Fruit fly (Drosophila melanogaster): ENCODE results near the gene CG4686.

CG4686 gene

DNA sequence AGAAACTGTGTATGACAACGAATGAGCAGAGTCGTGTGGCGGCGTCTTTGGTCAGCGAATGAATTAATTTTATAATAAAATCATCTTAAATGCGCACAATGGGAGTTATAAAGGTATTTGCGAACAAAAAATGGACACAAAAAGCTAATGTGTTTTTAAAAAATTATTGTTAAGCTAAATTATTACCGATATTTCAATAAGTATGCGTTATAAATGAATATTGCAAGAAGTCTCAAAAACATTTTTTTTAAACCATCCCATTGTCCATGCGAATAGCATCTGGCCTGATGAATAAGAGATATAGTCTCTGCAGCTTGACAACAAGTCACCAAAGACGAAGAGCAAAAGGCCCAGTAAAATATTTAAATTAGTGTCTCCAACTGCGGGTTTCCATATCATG, 33.3 kb upstream of the CG4686 start (continued):
- TF ChIP-seq CG18599 (GFP tag; optimal IDR thresholded peaks at IDR 0.05), result peak; percentile 64
- TF ChIP-seq ato (GFP tag; IDR thresholded peaks at IDR 0.05; ENCODE audit: partially characterized antibody), result no peak
- peak; percentile 17 for TF ChIP-seq CG12942 (GFP tag; optimal IDR thresholded peaks at IDR 0.05)
- peak; percentile 81; the same call in 2 of the 3 replicates for TF ChIP-seq dysf (GFP tag; IDR thresholded peaks at IDR 0.05)
- TF ChIP-seq zen (tag; optimal IDR thresholded peaks at IDR 0.05), result no peak
- no peak for TF ChIP-seq z (GFP tag; IDR thresholded peaks at IDR 0.05)
- TF ChIP-seq CG43689 (GFP tag; IDR thresholded peaks at IDR 0.05), result peak; percentile 35; the same call in 1 of the 2 replicates
- peak; percentile 34 for TF ChIP-seq NfI (GFP tag; optimal IDR thresholded peaks at IDR 0.05)
- TF ChIP-seq da (GFP tag; optimal IDR thresholded peaks at IDR 0.05), result no peak
- TF ChIP-seq CG18011 (GFP tag; optimal IDR thresholded peaks at IDR 0.05), result no peak
- TF ChIP-seq twi (tag; optimal IDR thresholded peaks at IDR 0.05), result no peak
- TF ChIP-seq CG4360 (GFP tag; IDR thresholded peaks at IDR 0.05), result no peak
- peak; percentile 44; the same call in 1 of the 2 replicates for TF ChIP-seq CG32767 (GFP tag; IDR thresholded peaks at IDR 0.05)
- TF ChIP-seq CG30431 (GFP tag; optimal IDR thresholded peaks at IDR 0.05), result no peak
- peak; percentile 42; the same call in 2 of the 3 replicates for TF ChIP-seq CG14050 (GFP tag; IDR thresholded peaks at IDR 0.05)
- peak; percentile 40 for TF ChIP-seq Myb (GFP tag; optimal IDR thresholded peaks at IDR 0.05)
- TF ChIP-seq pan (optimal IDR thresholded peaks at IDR 0.05), result no peak
- peak in 1 of 2 experiments; percentile 87 for TF ChIP-seq pan (GFP tag; optimal IDR thresholded peaks at IDR 0.05 in 1 of 2, IDR thresholded peaks at IDR 0.05 in 1 of 2)
- TF ChIP-seq CG3407 (GFP tag; optimal IDR thresholded peaks at IDR 0.05), result peak; percentile 49
- TF ChIP-seq CG11560 (tag; IDR thresholded peaks at IDR 0.05), result no peak
- TF ChIP-seq Sin3A (optimal IDR thresholded peaks at IDR 0.05), result no peak
- TF ChIP-seq maf-S (GFP tag; optimal IDR thresholded peaks at IDR 0.05), result peak; percentile 29
- TF ChIP-seq eyg (GFP tag; optimal IDR thresholded peaks at IDR 0.05), result peak; percentile 15
- no peak for TF ChIP-seq CG15479 (GFP tag; optimal IDR thresholded peaks at IDR 0.05)
- TF ChIP-seq CG3726 (GFP tag; IDR thresholded peaks at IDR 0.05), result no peak
- TF ChIP-seq CG6791 (GFP tag; IDR thresholded peaks at IDR 0.05; ENCODE audit: partially characterized antibody), result no peak
- TF ChIP-seq E2f1 (GFP tag; IDR thresholded peaks at IDR 0.05), result peak; percentile 44; the same call in 1 of the 2 replicates
- peak; percentile 44 for TF ChIP-seq CG6854 (GFP tag; optimal IDR thresholded peaks at IDR 0.05)
- no peak for TF ChIP-seq bigmax (GFP tag; optimal IDR thresholded peaks at IDR 0.05)
- no peak for TF ChIP-seq CG7745 (tag; optimal IDR thresholded peaks at IDR 0.05)
- TF ChIP-seq CG13894 (tag; optimal IDR thresholded peaks at IDR 0.05), result no peak
- no peak for TF ChIP-seq lbe (GFP tag; optimal IDR thresholded peaks at IDR 0.05)
- TF ChIP-seq Camta (GFP tag; optimal IDR thresholded peaks at IDR 0.05), result peak; percentile 25
- 0 out of 2 replicates have a peak, but pooled peaks have one; percentile 20 for TF ChIP-seq CG11085 (GFP tag; IDR thresholded peaks at IDR 0.05)
- TF ChIP-seq Nf-YB (GFP tag; optimal IDR thresholded peaks at IDR 0.05), result peak; percentile 32
- TF ChIP-seq kah (GFP tag; optimal IDR thresholded peaks at IDR 0.05), result peak; percentile 10
- no peak for TF ChIP-seq CG14965 (GFP tag; optimal IDR thresholded peaks at IDR 0.05; ENCODE audit: borderline replicate concordance)
- TF ChIP-seq trem (tag; optimal IDR thresholded peaks at IDR 0.05), result peak; percentile 4
- TF ChIP-seq klu (GFP tag; IDR thresholded peaks at IDR 0.05), result peak; percentile 49; the same call in 1 of the 2 replicates
- no peak for TF ChIP-seq Bdp1 (GFP tag; optimal IDR thresholded peaks at IDR 0.05)
- TF ChIP-seq en (GFP tag; optimal IDR thresholded peaks at IDR 0.05), result peak; percentile 51
- TF ChIP-seq zen2 (GFP tag; IDR thresholded peaks at IDR 0.05; ENCODE audit: partially characterized antibody), result no peak
- 0 out of 2 replicates have a peak, but pooled peaks have one; percentile 42 for TF ChIP-seq ssp (GFP tag; IDR thresholded peaks at IDR 0.05)
- TF ChIP-seq gsb-n (tag; optimal IDR thresholded peaks at IDR 0.05), result peak; percentile 45
- peak; percentile 35 for TF ChIP-seq CG18764 (GFP tag; optimal IDR thresholded peaks at IDR 0.05)
- no peak for TF ChIP-seq Max (GFP tag; optimal IDR thresholded peaks at IDR 0.05)
- TF ChIP-seq CG7357 (GFP tag; IDR thresholded peaks at IDR 0.05), result 0 out of 3 replicates have a peak, but pooled peaks have one; percentile 33
- peak; percentile 28 for TF ChIP-seq CG5180 (GFP tag; optimal IDR thresholded peaks at IDR 0.05)
- TF ChIP-seq MESR4 (GFP tag; optimal IDR thresholded peaks at IDR 0.05), result no peak
- no peak for TF ChIP-seq CG12104 (GFP tag; optimal IDR thresholded peaks at IDR 0.05)
- no peak for TF ChIP-seq vnd (GFP tag; IDR thresholded peaks at IDR 0.05; ENCODE audit: partially characterized antibody)

Measured in whole organism, embryonic.